Worm (Caenorhabditis elegans) whole organism, early embryonic: ENCODE measurements around the gene gcs-1.

Experiments used
- B0310.2 ChIP-seq: sonication (generic microtip); optimal IDR thresholded peaks from 2 replicates; lab custom pipeline; 2016; ENCODE audit warnings: mild to moderate bottlenecking, missing genetic modification characterization, missing compliant biosample characterization
- F13C5.2 ChIP-seq: sonication (generic microtip); optimal IDR thresholded peaks from 2 replicates; lab custom pipeline; 2017; ENCODE audit warnings: mild to moderate bottlenecking, missing genetic modification characterization, inconsistent platforms, missing compliant biosample characterization
- aly-1 ChIP-seq: sonication (generic microtip); optimal IDR thresholded peaks from 2 replicates; lab custom pipeline; 2016; ENCODE audit warnings: missing genetic modification characterization, missing compliant biosample characterization
- ama-1 ChIP-seq: fragments of 150-350 bp; optimal IDR thresholded peaks from 2 replicates; lab custom pipeline; 2014
- ceh-13 ChIP-seq: fragments of 200-800 bp; sonication (Bioruptor generic); optimal IDR thresholded peaks from 2 replicates; lab custom pipeline; 2018; ENCODE audit warnings: mild to moderate bottlenecking, missing genetic modification characterization, missing compliant biosample characterization
- ceh-36 ChIP-seq: sonication (generic microtip); optimal IDR thresholded peaks from 2 replicates; lab custom pipeline; 2016; ENCODE audit warnings: missing genetic modification characterization, inconsistent platforms, missing compliant biosample characterization
- ets-7 ChIP-seq: sonication (generic microtip); optimal IDR thresholded peaks from 2 replicates; lab custom pipeline; 2016; ENCODE audit warnings: missing genotype, missing genetic modification characterization, missing compliant biosample characterization
- flt-1 ChIP-seq: fragments of 200-800 bp; sonication (Bioruptor generic); IDR thresholded peaks from 2 replicates; pipeline ENCODE4 v1.3.6; 2022; ENCODE audit warnings: missing genetic modification characterization, missing compliant biosample characterization
- hmbx-1 ChIP-seq: sonication (generic microtip); optimal IDR thresholded peaks from 2 replicates; lab custom pipeline; 2016; ENCODE audit warnings: mild to moderate bottlenecking, missing genetic modification characterization, missing compliant biosample characterization
- hmg-4 ChIP-seq: fragments of 200-800 bp; sonication (Bioruptor generic); optimal IDR thresholded peaks from 2 replicates; lab custom pipeline; 2018; ENCODE audit warnings: mild to moderate bottlenecking, missing genetic modification characterization, missing compliant biosample characterization
- hnd-1 ChIP-seq: sonication (generic microtip); optimal IDR thresholded peaks from 2 replicates; lab custom pipeline; 2016; ENCODE audit warnings: missing genetic modification characterization, missing compliant biosample characterization
- pes-1 ChIP-seq: fragments of 200-800 bp; sonication (Bioruptor generic); IDR thresholded peaks from 2 replicates; pipeline ENCODE4 v1.3.6; 2022; ENCODE audit warnings: missing genetic modification reagents, missing genetic modification characterization, missing compliant biosample characterization
- scrt-1 ChIP-seq: fragments of 200-800 bp; sonication (Bioruptor generic); IDR thresholded peaks from 2 replicates; pipeline ENCODE4 v1.3.6; 2022; ENCODE audit warnings: missing genetic modification characterization, missing compliant biosample characterization
- sea-1 ChIP-seq: fragments of 200-800 bp; sonication (Bioruptor generic); conservative IDR thresholded peaks from 2 replicates; pipeline ENCODE4 v1.3.6; 2022; ENCODE audit warnings: missing genetic modification characterization, missing compliant biosample characterization
- tbx-11 ChIP-seq: fragments of 200-800 bp; sonication (Bioruptor generic); IDR thresholded peaks from 2 replicates; pipeline ENCODE4 v1.3.6; 2022; ENCODE audit warnings: missing genetic modification characterization, missing compliant biosample characterization
- tbx-37 ChIP-seq: fragments of 200-800 bp; sonication (Bioruptor generic); conservative IDR thresholded peaks from 2 replicates; pipeline ENCODE4 v1.3.6; 2022; ENCODE audit warnings: missing genetic modification reagents, missing genetic modification characterization, missing compliant biosample characterization
- tra-4 ChIP-seq: sonication (generic microtip); optimal IDR thresholded peaks from 2 replicates; lab custom pipeline; 2017; ENCODE audit warnings: missing genetic modification characterization, missing compliant biosample characterization

Gene gcs-1

ce11 chrII:9038201-9038600, at the start of gene gcs-1:
gcs-1 (minus strand) TSS chrII:9038301.
- TF ChIP-seq ceh-36 (tag; lab: Kevin White, UChicago) = no peak
- TF ChIP-seq ceh-13 (GFP tag; lab: Kevin White, UChicago) = no peak
- no peak for TF ChIP-seq tra-4 (tag; lab: Kevin White, UChicago)
- TF ChIP-seq scrt-1 (GFP tag; lab: Robert Waterston, UW) = no peak
- no peak for TF ChIP-seq hmg-4 (GFP tag; lab: Kevin White, UChicago)
- TF ChIP-seq pes-1 (GFP tag; lab: Robert Waterston, UW) = no peak
- TF ChIP-seq sea-1 (GFP tag; lab: Robert Waterston, UW) = no peak
- TF ChIP-seq B0310.2 (tag; lab: Kevin White, UChicago) = no peak
- TF ChIP-seq tbx-11 (GFP tag; lab: Robert Waterston, UW) = no peak
- no peak for TF ChIP-seq ama-1 (lab: Kevin White, UChicago)
- no peak for TF ChIP-seq ets-7 (tag; lab: Kevin White, UChicago)
- no peak for TF ChIP-seq hmbx-1 (tag; lab: Kevin White, UChicago)
- no peak for TF ChIP-seq hnd-1 (tag; lab: Kevin White, UChicago)
- TF ChIP-seq flt-1 = no peak
- no peak for TF ChIP-seq aly-1 (tag; lab: Kevin White, UChicago)
- no peak for TF ChIP-seq tbx-37
- no peak for TF ChIP-seq F13C5.2 (tag; lab: Kevin White, UChicago)

ce11 chrII:9086308-9086707, 48.2 kb upstream of the gcs-1 start, which contains the start of gene hlh-3:
hlh-3 (plus strand) TSS chrII:9086608.
- TF ChIP-seq aly-1 (tag; lab: Kevin White, UChicago) (no peak), hnd-1 (tag; lab: Kevin White, UChicago) (no peak), F13C5.2 (tag; lab: Kevin White, UChicago) (no peak), flt-1 (no peak)

- TF ChIP-seq tbx-37 (no peak), ets-7 (tag; lab: Kevin White, UChicago) (no peak)
These were observed 45.0 kb upstream of the gcs-1 start, which contains the start of gene sysm-1 for ce11 chrII:9083093-9083492. sysm-1 (minus strand) TSS chrII:9083193.

- TF ChIP-seq ceh-36 (tag; lab: Kevin White, UChicago) (no peak), tbx-11 (GFP tag; lab: Robert Waterston, UW) (no peak), sea-1 (GFP tag; lab: Robert Waterston, UW) (no peak)
These were observed 40.2 kb upstream of the gcs-1 start for ce11 chrII:9078351-9078750.

ce11 chrII:9076098-9076879, 38.2 kb upstream of the gcs-1 start:
- TF ChIP-seq hmbx-1 (tag; lab: Kevin White, UChicago) (no peak), sea-1 (GFP tag; lab: Robert Waterston, UW) (no peak), scrt-1 (GFP tag; lab: Robert Waterston, UW) (no peak), flt-1 (no peak), ceh-13 (GFP tag; lab: Kevin White, UChicago) (no peak), F13C5.2 (tag; lab: Kevin White, UChicago) (no peak), hmg-4 (GFP tag; lab: Kevin White, UChicago) (no peak), tbx-11 (GFP tag; lab: Robert Waterston, UW) (no peak), ceh-36 (tag; lab: Kevin White, UChicago) (no peak), aly-1 (tag; lab: Kevin White, UChicago) (no peak), ama-1 (lab: Kevin White, UChicago) (no peak), B0310.2 (tag; lab: Kevin White, UChicago) (no peak), ets-7 (tag; lab: Kevin White, UChicago) (no peak), hnd-1 (tag; lab: Kevin White, UChicago) (no peak), pes-1 (GFP tag; lab: Robert Waterston, UW) (no peak), tra-4 (tag; lab: Kevin White, UChicago) (no peak), tbx-37 (no peak)

ce11 chrII:9074492-9074891, 36.4 kb upstream of the gcs-1 start:
- no peak for TF ChIP-seq F13C5.2 (tag; lab: Kevin White, UChicago)
- TF ChIP-seq ceh-13 (GFP tag; lab: Kevin White, UChicago) = no peak
- no peak for TF ChIP-seq sea-1 (GFP tag; lab: Robert Waterston, UW)
- TF ChIP-seq pes-1 (GFP tag; lab: Robert Waterston, UW) = no peak
- no peak for TF ChIP-seq scrt-1 (GFP tag; lab: Robert Waterston, UW)
- no peak for TF ChIP-seq hmbx-1 (tag; lab: Kevin White, UChicago)
- TF ChIP-seq hmg-4 (GFP tag; lab: Kevin White, UChicago) = no peak
- TF ChIP-seq aly-1 (tag; lab: Kevin White, UChicago) = no peak
- no peak for TF ChIP-seq tbx-37
- no peak for TF ChIP-seq flt-1
- no peak for TF ChIP-seq ama-1 (lab: Kevin White, UChicago)
- TF ChIP-seq B0310.2 (tag; lab: Kevin White, UChicago) = no peak
- no peak for TF ChIP-seq hnd-1 (tag; lab: Kevin White, UChicago)
- no peak for TF ChIP-seq ceh-36 (tag; lab: Kevin White, UChicago)
- TF ChIP-seq tra-4 (tag; lab: Kevin White, UChicago) = no peak
- TF ChIP-seq tbx-11 (GFP tag; lab: Robert Waterston, UW) = no peak

- TF ChIP-seq F13C5.2 (tag; lab: Kevin White, UChicago) (no peak), ceh-13 (GFP tag; lab: Kevin White, UChicago) (no peak), hmg-4 (GFP tag; lab: Kevin White, UChicago) (no peak), B0310.2 (tag; lab: Kevin White, UChicago) (no peak), hmbx-1 (tag; lab: Kevin White, UChicago) (no peak), ama-1 (lab: Kevin White, UChicago) (no peak), ceh-36 (tag; lab: Kevin White, UChicago) (no peak), aly-1 (tag; lab: Kevin White, UChicago) (no peak), pes-1 (GFP tag; lab: Robert Waterston, UW) (no peak), tbx-11 (GFP tag; lab: Robert Waterston, UW) (no peak), tbx-37 (no peak), scrt-1 (GFP tag; lab: Robert Waterston, UW) (no peak), sea-1 (GFP tag; lab: Robert Waterston, UW) (no peak), ets-7 (tag; lab: Kevin White, UChicago) (no peak), hnd-1 (tag; lab: Kevin White, UChicago) (no peak), flt-1 (no peak), tra-4 (tag; lab: Kevin White, UChicago) (no peak)
These were observed 34.7 kb upstream of the gcs-1 start for ce11 chrII:9072769-9073168.
